Worm (Caenorhabditis elegans) whole organism, late embryonic: ENCODE results near the gene col-42.

ENCODE experiments used
- mec-3 ChIP-seq: sonication (generic microtip); optimal IDR thresholded peaks from 2 replicates; lab custom pipeline; 2016; ENCODE audit warnings: borderline replicate concordance, missing genetic modification characterization, missing compliant biosample characterization
- nfya-1 ChIP-seq: sonication (generic microtip); optimal IDR thresholded peaks from 2 replicates; lab custom pipeline; 2017; ENCODE audit warnings: missing genetic modification characterization, mild to moderate bottlenecking, missing compliant biosample characterization, antibody characterized with exemption, moderate library complexity
- pha-4 ChIP-seq: fragments of 150-350 bp; optimal IDR thresholded peaks from 2 replicates; lab custom pipeline; 2018; ENCODE audit warnings: missing biosample characterization, missing genetic modification reagents, missing genetic modification characterization

DNA sequence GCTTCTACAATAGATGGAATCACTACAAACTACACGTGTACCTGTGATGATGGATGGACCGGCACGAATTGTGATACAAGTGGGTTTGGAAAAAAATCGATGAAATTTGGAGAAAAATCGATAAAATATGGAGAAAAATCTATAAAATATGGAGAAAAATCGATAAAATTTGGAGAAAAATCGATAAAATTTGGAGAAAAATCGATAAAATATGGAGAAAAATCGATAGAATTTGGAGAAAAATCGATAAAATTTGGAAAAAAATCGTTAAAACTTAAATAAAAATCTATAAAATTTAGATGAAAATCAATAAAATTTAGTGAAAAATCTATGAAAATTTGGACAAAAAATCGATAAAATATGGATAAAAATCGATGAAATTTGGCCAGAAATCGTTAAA lies 6.0 kb downstream of the col-42 start:
- TF ChIP-seq nfya-1 (tag; lab: Kevin White, UChicago), result no peak
- no peak for TF ChIP-seq pha-4
- TF ChIP-seq mec-3 (tag; lab: Kevin White, UChicago), result no peak
